Worm (Caenorhabditis elegans) whole organism, young adult: ENCODE data around the gene attf-3.
"Not testable (repeated sequence)": the region's sequence is repeated elsewhere in the genome, so short reads cannot be mapped to it uniquely, and the experiment has no call there.

Experiments used
- C17E4.6 ChIP-seq: fragments of 200-800 bp; sonication (Bioruptor generic); IDR thresholded peaks from 2 replicates; pipeline ENCODE4 v1.3.6; 2022; ENCODE audit warnings: missing genetic modification reagents, missing genetic modification characterization, missing compliant biosample characterization
- F37B4.10 ChIP-seq: fragments of 200-800 bp; sonication (Bioruptor generic); IDR thresholded peaks from 2 replicates; pipeline ENCODE4 v1.3.6; 2022; ENCODE audit warnings: missing genetic modification characterization, missing compliant biosample characterization
- F52B5.7 ChIP-seq: sonication (generic microtip); optimal IDR thresholded peaks from 2 replicates; lab custom pipeline; 2016; ENCODE audit warnings: mild to moderate bottlenecking, missing genetic modification characterization, missing compliant biosample characterization
- F55B11.4 ChIP-seq: sonication (generic microtip); optimal IDR thresholded peaks from 2 replicates; lab custom pipeline; 2016; ENCODE audit warnings: missing compliant biosample characterization, missing genetic modification characterization, borderline replicate concordance; ENCODE audit not compliant: insufficient read depth
- K11D2.4 ChIP-seq: fragments of 200-800 bp; sonication (Bioruptor generic); IDR thresholded peaks from 2 replicates; pipeline ENCODE4 v1.3.6; 2022; ENCODE audit warnings: missing genetic modification reagents, missing genetic modification characterization, missing compliant biosample characterization
- T07F8.4 ChIP-seq: sonication (generic microtip); optimal IDR thresholded peaks from 2 replicates; lab custom pipeline; 2016; ENCODE audit warnings: mild to moderate bottlenecking, missing genetic modification characterization, moderate library complexity, missing compliant biosample characterization
- atf-7 ChIP-seq: sonication (generic microtip); optimal IDR thresholded peaks from 2 replicates; lab custom pipeline; 2017; ENCODE audit warnings: mild to moderate bottlenecking, missing genetic modification characterization, missing compliant biosample characterization
- attf-6 ChIP-seq: fragments of 200-800 bp; sonication (Bioruptor generic); IDR thresholded peaks from 2 replicates; pipeline ENCODE4 v1.3.6; 2022; ENCODE audit warnings: missing genetic modification reagents, missing genetic modification characterization, missing compliant biosample characterization
- ccch-3 ChIP-seq: fragments of 200-800 bp; sonication (Bioruptor generic); optimal IDR thresholded peaks from 2 replicates; lab custom pipeline; 2018; ENCODE audit warnings: mild to moderate bottlenecking, missing genetic modification characterization, missing compliant biosample characterization
- cebp-1 ChIP-seq, 2 experiments: fragments of 200-800 bp in 1 of 2; sonication (Bioruptor generic) in 1 of 2; sonication (generic microtip) in 1 of 2; IDR thresholded peaks in 1 of 2; optimal IDR thresholded peaks in 1 of 2; 2 replicates each; pipeline versions ENCODE4 v1.3.6 to Lab custom; 2017 to 2022; ENCODE audit warnings: missing compliant biosample characterization in 2 of 2, missing genetic modification characterization in 2 of 2, mild to moderate bottlenecking in 1 of 2, missing genetic modification reagents in 1 of 2, moderate library complexity in 1 of 2
- cebp-2 ChIP-seq: fragments of 200-800 bp; sonication (Bioruptor generic); IDR thresholded peaks from 2 replicates; pipeline ENCODE4 v1.3.6; 2022; ENCODE audit warnings: missing genetic modification characterization, missing compliant biosample characterization
- ceh-27 ChIP-seq: fragments of 200-800 bp; sonication (Bioruptor generic); optimal IDR thresholded peaks from 2 replicates; lab custom pipeline; 2018; ENCODE audit warnings: mild to moderate bottlenecking, missing genetic modification characterization, moderate library complexity, missing compliant biosample characterization
- ceh-91 ChIP-seq: fragments of 200-800 bp; sonication (Bioruptor generic); IDR thresholded peaks from 2 replicates; pipeline ENCODE4 v1.3.6; 2022; ENCODE audit warnings: missing genetic modification reagents, missing genetic modification characterization, missing compliant biosample characterization
- efl-1 ChIP-seq: fragments of 150-350 bp; optimal IDR thresholded peaks from 2 replicates; lab custom pipeline; 2014; ENCODE audit warnings: missing biosample characterization, missing genetic modification reagents, missing genetic modification characterization
- egl-18 ChIP-seq: fragments of 200-800 bp; sonication (Bioruptor generic); IDR thresholded peaks from 2 replicates; pipeline ENCODE4 v1.3.6; 2022; ENCODE audit warnings: missing genetic modification reagents, missing genetic modification characterization, missing compliant biosample characterization
- ets-4 ChIP-seq: fragments of 200-800 bp; sonication (Bioruptor generic); optimal IDR thresholded peaks from 2 replicates; lab custom pipeline; 2018; ENCODE audit warnings: mild to moderate bottlenecking, missing genetic modification characterization, missing compliant biosample characterization
- hlh-12 ChIP-seq: sonication (generic microtip); optimal IDR thresholded peaks from 2 replicates; lab custom pipeline; 2016; ENCODE audit warnings: missing genetic modification characterization, missing compliant biosample characterization
- let-526 ChIP-seq: fragments of 200-800 bp; sonication (Bioruptor generic); IDR thresholded peaks from 2 replicates; pipeline ENCODE4 v1.3.6; 2022; ENCODE audit warnings: missing genetic modification reagents, missing genetic modification characterization, missing compliant biosample characterization
- lir-1 ChIP-seq: fragments of 200-800 bp; sonication (Bioruptor generic); conservative IDR thresholded peaks from 2 replicates; pipeline ENCODE4 v1.3.6; 2022; ENCODE audit warnings: missing genetic modification reagents, missing genetic modification characterization, missing compliant biosample characterization
- lsl-1 ChIP-seq: fragments of 200-800 bp; sonication (Bioruptor generic); optimal IDR thresholded peaks from 2 replicates; lab custom pipeline; 2018; ENCODE audit warnings: mild to moderate bottlenecking, missing genetic modification characterization, moderate library complexity, missing compliant biosample characterization
- lsy-27 ChIP-seq: sonication (generic microtip); optimal IDR thresholded peaks from 2 replicates; lab custom pipeline; 2017; ENCODE audit warnings: missing genetic modification characterization, mild to moderate bottlenecking, missing compliant biosample characterization, antibody characterized with exemption, missing genotype, borderline replicate concordance; ENCODE audit not compliant: insufficient read depth
- nhr-90 ChIP-seq: sonication (generic microtip); optimal IDR thresholded peaks from 2 replicates; lab custom pipeline; 2016; ENCODE audit warnings: missing genotype, mild to moderate bottlenecking, missing genetic modification characterization, missing compliant biosample characterization
- rec-8 ChIP-seq, 2 experiments: sonication (generic microtip); optimal IDR thresholded peaks; 2 replicates each; lab custom pipeline; 2016; ENCODE audit warnings: mild to moderate bottlenecking in 2 of 2, missing genetic modification characterization in 2 of 2, missing genetic modification reagents in 2 of 2, missing genotype in 2 of 2, missing biosample characterization in 1 of 2, missing compliant biosample characterization in 1 of 2, moderate library complexity in 1 of 2
- snpc-1.1 ChIP-seq: sonication (generic microtip); optimal IDR thresholded peaks from 2 replicates; lab custom pipeline; 2017; ENCODE audit warnings: missing genetic modification characterization, mild to moderate bottlenecking, missing compliant biosample characterization, antibody characterized with exemption, moderate library complexity, missing genotype, missing genetic modification reagents; ENCODE audit not compliant: insufficient read depth
- snpc-3.4 ChIP-seq: sonication (generic microtip); optimal IDR thresholded peaks from 2 replicates; lab custom pipeline; 2017; ENCODE audit warnings: missing genetic modification characterization, mild to moderate bottlenecking, missing compliant biosample characterization, antibody characterized with exemption, moderate library complexity, missing genotype, missing genetic modification reagents
- snpc-4 ChIP-seq, 5 experiments: fragments of 150-350 bp in 1 of 5; sonication (generic microtip) in 4 of 5; optimal IDR thresholded peaks; 2 replicates each; lab custom pipeline; 2014 to 2018; ENCODE audit warnings: missing genetic modification characterization in 5 of 5, missing biosample characterization in 3 of 5, antibody characterized with exemption in 2 of 5, mild to moderate bottlenecking in 2 of 5, missing compliant biosample characterization in 2 of 5, missing genotype in 2 of 5, moderate library complexity in 2 of 5, missing genetic modification reagents in 1 of 5
- somi-1 ChIP-seq: fragments of 200-800 bp; sonication (Bioruptor generic); optimal IDR thresholded peaks from 2 replicates; lab custom pipeline; 2018; ENCODE audit warnings: mild to moderate bottlenecking, missing genetic modification characterization, missing compliant biosample characterization
- sptf-2 ChIP-seq: fragments of 200-800 bp; sonication (Bioruptor generic); optimal IDR thresholded peaks from 2 replicates; lab custom pipeline; 2018; ENCODE audit warnings: mild to moderate bottlenecking, missing genetic modification characterization, missing compliant biosample characterization
- tbx-9 ChIP-seq: sonication (generic microtip); optimal IDR thresholded peaks from 2 replicates; lab custom pipeline; 2016; ENCODE audit warnings: borderline replicate concordance, missing genetic modification characterization, inconsistent platforms, missing compliant biosample characterization
- tlf-1 ChIP-seq: fragments of 200-800 bp; sonication (Bioruptor generic); optimal IDR thresholded peaks from 2 replicates; lab custom pipeline; 2018; ENCODE audit warnings: mild to moderate bottlenecking, missing genetic modification characterization, missing compliant biosample characterization
- ztf-22 ChIP-seq: fragments of 200-800 bp; sonication (Bioruptor generic); optimal IDR thresholded peaks from 2 replicates; lab custom pipeline; 2018; ENCODE audit warnings: mild to moderate bottlenecking, missing genetic modification characterization, moderate library complexity, missing compliant biosample characterization
- ztf-25 ChIP-seq: fragments of 200-800 bp; sonication (Bioruptor generic); IDR thresholded peaks from 2 replicates; pipeline ENCODE4 v1.3.6; 2022; ENCODE audit warnings: missing genetic modification reagents, missing genetic modification characterization, missing compliant biosample characterization
- ztf-28 ChIP-seq: fragments of 200-800 bp; sonication (Bioruptor generic); IDR thresholded peaks from 2 replicates; pipeline ENCODE4 v1.3.6; 2022; ENCODE audit warnings: missing genetic modification reagents, missing genetic modification characterization, missing compliant biosample characterization

Gene attf-3

DNA sequence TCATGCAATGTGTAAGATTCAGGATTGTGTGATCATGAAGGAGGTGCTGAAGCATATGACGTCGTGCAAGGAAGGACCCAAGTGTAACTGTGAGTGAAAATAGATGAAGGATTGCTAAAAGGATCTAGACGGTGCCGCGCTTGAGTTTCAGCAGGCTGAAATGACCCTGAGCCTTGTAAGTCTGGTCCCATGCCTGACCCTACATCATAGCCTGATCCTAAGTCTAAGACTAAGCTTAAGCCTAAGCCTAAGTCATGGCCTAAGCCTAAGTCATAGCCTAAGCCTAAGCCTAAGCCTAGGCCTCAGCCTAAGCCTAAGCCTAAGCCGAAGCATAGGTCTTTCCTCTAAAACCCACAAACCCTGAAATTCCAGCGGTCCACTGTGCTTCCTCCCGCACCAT is 31.7 kb upstream of the attf-3 start:
- TF ChIP-seq ztf-28 (no peak), somi-1 (no peak), let-526 (GFP tag; lab: Robert Waterston, UW) (no peak), nhr-90 (tag; lab: Kevin White, UChicago) (no peak), F37B4.10 (GFP tag; lab: Robert Waterston, UW) (no peak), attf-6 (GFP tag; lab: Robert Waterston, UW) (no peak), ccch-3 (GFP tag; lab: Kevin White, UChicago) (no peak), K11D2.4 (no peak)

DNA sequence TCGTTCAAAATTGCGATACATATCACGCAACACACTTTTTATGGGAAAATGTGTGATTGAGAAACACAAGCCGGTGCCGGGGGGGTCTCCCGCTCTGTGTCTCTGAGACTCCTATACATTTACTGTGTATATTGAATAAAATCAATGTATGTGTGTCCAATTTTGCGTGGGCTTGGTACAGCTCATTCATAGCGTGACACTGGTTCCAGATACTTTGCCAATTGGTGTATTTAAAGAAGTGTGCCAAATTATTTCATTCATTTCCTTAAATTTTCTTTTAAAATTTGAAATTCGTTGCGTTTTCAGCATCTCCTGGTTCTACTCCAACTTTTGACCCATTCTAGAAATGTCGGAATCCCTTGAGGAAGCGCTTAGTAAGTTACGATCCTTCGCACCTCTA is 31.0 kb upstream of the attf-3 start, which contains the start of gene C29F9.5:
Gene C29F9.5 (plus strand): TSS at position 301 of the 400 bp plus-strand sequence.
- TF ChIP-seq cebp-1 (GFP tag; IDR thresholded peaks at IDR 0.05; lab: Robert Waterston, UW) (no peak), cebp-1 (tag; optimal IDR thresholded peaks at IDR 0.05; lab: Kevin White, UChicago) (no peak), lir-1 (GFP tag; lab: Robert Waterston, UW) (no peak), C17E4.6 (GFP tag; lab: Robert Waterston, UW) (no peak), snpc-4 (GFP tag; optimal IDR thresholded peaks at IDR 0.05; lab: Kevin White, UChicago) (no peak), snpc-4 (tag; optimal IDR thresholded peaks at IDR 0.05; lab: Kevin White, UChicago) (no peak), sptf-2 (GFP tag; lab: Kevin White, UChicago) (no peak), ceh-27 (GFP tag; lab: Kevin White, UChicago) (no peak), atf-7 (tag; lab: Kevin White, UChicago) (no peak), ceh-91 (GFP tag; lab: Robert Waterston, UW) (no peak)

DNA sequence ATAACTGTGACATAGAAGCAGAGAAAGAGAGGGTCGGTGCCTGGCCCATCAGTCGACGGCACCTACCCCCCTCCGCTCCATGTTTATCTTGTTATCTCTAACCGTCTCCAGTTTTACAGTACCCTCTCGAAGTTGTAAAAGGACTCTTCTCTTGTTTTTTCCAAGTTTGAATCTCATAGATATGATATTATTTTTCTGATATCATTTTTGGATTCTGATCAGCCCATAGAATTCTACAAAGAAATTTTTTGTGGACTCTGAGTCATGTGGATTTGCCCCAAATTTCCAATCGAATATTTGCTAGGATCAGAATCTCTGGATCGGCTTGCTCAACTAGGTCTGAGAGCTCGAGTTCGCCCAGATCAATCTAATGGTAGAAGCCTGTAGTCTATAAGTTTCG is 28.4 kb upstream of the attf-3 start, which contains the start of gene C29F9.6:
Gene C29F9.6 (plus strand): TSS at position 301 of the 400 bp plus-strand sequence.
- TF ChIP-seq egl-18 (GFP tag; lab: Robert Waterston, UW): no peak
- TF ChIP-seq attf-6 (GFP tag; lab: Robert Waterston, UW): no peak
- TF ChIP-seq T07F8.4: no peak
- no peak for TF ChIP-seq ets-4 (GFP tag; lab: Kevin White, UChicago)
- no peak for TF ChIP-seq F55B11.4 (tag; lab: Kevin White, UChicago)
- TF ChIP-seq ztf-22 (GFP tag; lab: Kevin White, UChicago): no peak
- no peak for TF ChIP-seq tlf-1 (GFP tag; lab: Kevin White, UChicago)
- TF ChIP-seq somi-1: no peak
- TF ChIP-seq ztf-25: no peak
- TF ChIP-seq snpc-1.1 (tag; lab: Kevin White, UChicago): no peak
- TF ChIP-seq rec-8 (tag; optimal IDR thresholded peaks at IDR 0.05; lab: Kevin White, UChicago): no peak
- no peak for TF ChIP-seq lsy-27
- no peak for TF ChIP-seq F52B5.7
- no peak for TF ChIP-seq efl-1 (GFP tag; lab: Kevin White, UChicago)
- TF ChIP-seq tbx-9: no peak
- no peak for TF ChIP-seq lir-1 (GFP tag; lab: Robert Waterston, UW)
- no peak for TF ChIP-seq cebp-2 (GFP tag; lab: Robert Waterston, UW)
- TF ChIP-seq lsl-1 (GFP tag; lab: Kevin White, UChicago): no peak

DNA sequence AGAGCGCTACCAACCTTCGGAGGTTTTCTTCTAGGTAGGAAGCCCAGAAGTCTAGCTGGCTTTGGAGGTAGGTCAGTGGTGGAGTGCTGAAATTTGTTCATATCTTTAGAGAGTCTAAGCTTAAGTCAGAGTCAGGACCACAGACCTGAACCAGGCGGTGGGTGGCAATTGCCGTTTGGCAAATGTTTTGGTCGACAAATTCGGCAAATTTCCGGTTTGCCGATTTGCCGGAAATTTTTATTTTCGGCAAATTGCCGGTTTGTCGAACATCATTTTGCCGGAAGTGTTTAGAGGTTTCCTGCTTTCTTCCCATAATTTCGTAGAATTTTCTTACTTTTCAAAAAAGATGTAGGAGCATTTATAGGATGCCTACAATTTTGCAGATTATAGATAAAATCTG is 12.6 kb upstream of the attf-3 start, which contains the start of gene C29F9.9:
Gene C29F9.9 (minus strand): TSS at position 101 of the 400 bp plus-strand sequence.
- not testable (repeated sequence) for TF ChIP-seq snpc-3.4; attf-6 (GFP tag; lab: Robert Waterston, UW); hlh-12 (tag; lab: Kevin White, UChicago)
